Worm (Caenorhabditis elegans) whole organism, midembryonic: ENCODE measurements around the gene srsx-26.

Experiments
- T22C8.4 ChIP-seq: fragments of 200-800 bp; sonication (Bioruptor generic); IDR thresholded peaks from 2 replicates; pipeline ENCODE4 v1.3.6; 2022; ENCODE audit warnings: missing genetic modification characterization, missing compliant biosample characterization
- cog-1 ChIP-seq: sonication (generic microtip); optimal IDR thresholded peaks from 2 replicates; lab custom pipeline; 2016; ENCODE audit warnings: missing genetic modification characterization, missing compliant biosample characterization
- flt-1 ChIP-seq: fragments of 200-800 bp; sonication (Bioruptor generic); IDR thresholded peaks from 2 replicates; pipeline ENCODE4 v1.3.6; 2022; ENCODE audit warnings: missing genetic modification characterization, missing compliant biosample characterization
- klf-2 ChIP-seq: fragments of 200-800 bp; sonication (Bioruptor generic); conservative IDR thresholded peaks from 2 replicates; pipeline ENCODE4 v1.3.6; 2022; ENCODE audit warnings: missing genetic modification reagents, missing genetic modification characterization, missing compliant biosample characterization
- med-1 ChIP-seq: sonication (generic microtip); optimal IDR thresholded peaks from 2 replicates; lab custom pipeline; 2017; ENCODE audit warnings: missing genetic modification characterization, mild to moderate bottlenecking, missing compliant biosample characterization, antibody characterized with exemption, missing genetic modification reagents; ENCODE audit not compliant: insufficient read depth
- ref-1 ChIP-seq: fragments of 200-800 bp; sonication (Bioruptor generic); conservative IDR thresholded peaks from 2 replicates; pipeline ENCODE4 v1.3.6; 2022; ENCODE audit warnings: missing genetic modification reagents, missing genetic modification characterization, missing compliant biosample characterization
- tab-1 ChIP-seq: fragments of 200-800 bp; sonication (Bioruptor generic); IDR thresholded peaks from 2 replicates; pipeline ENCODE4 v1.3.6; 2022; ENCODE audit warnings: missing genetic modification characterization, missing compliant biosample characterization
- ztf-23 ChIP-seq: fragments of 200-800 bp; sonication (Bioruptor generic); IDR thresholded peaks from 2 replicates; pipeline ENCODE4 v1.3.6; 2022; ENCODE audit warnings: missing genetic modification reagents, missing genetic modification characterization, missing compliant biosample characterization
- ztf-29 ChIP-seq: fragments of 200-800 bp; sonication (Bioruptor generic); IDR thresholded peaks from 2 replicates; pipeline ENCODE4 v1.3.6; 2022; ENCODE audit warnings: missing genetic modification reagents, missing genetic modification characterization, missing compliant biosample characterization

The srsx-26 gene

DNA sequence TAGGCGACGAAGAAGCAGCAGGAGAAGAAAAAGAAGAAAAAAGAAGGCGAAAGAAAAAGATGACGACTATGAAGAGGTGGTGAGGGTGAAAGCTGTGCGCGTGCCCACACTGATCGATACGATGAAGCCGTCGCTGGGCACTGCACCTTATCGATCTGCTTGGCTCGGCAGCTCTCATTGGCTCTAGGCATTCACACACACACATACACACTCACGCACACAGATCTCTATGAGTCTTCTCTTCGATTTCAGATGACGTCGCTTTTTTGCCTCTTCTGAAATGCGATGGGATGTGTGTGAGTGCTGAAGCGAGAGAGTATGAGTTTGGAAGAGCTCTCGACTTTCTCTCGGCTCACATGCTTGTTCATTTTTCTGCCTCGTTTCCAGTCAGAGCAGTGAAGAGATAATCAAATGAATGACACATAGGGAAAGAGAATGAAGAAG lies 26.2 kb downstream of the srsx-26 start:
- TF ChIP-seq T22C8.4 (GFP tag; lab: Robert Waterston, UW) (peak; percentile 79), flt-1 (GFP tag; lab: Robert Waterston, UW) (no peak)

DNA sequence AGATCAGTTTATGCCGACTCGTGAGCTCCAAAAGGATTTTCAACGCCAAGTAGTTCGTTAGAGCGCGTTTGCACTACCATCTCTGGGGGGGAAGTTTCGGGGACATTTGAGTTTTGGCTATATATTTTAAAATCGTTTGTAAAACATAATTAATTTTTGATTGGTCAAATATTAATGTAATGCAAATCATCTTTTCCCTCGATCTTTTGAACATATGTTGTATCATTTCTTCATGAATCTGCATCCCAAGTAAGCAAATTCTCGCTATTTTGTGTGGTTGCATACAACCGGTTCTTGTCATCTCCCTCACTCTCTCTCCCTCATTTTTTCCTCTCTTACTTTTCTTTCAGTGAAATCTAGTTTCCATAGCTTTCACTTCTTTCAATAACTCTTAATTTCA lies 29.7 kb downstream of the srsx-26 start:
- peak; percentile 46 for TF ChIP-seq cog-1
- TF ChIP-seq ztf-23 (GFP tag; lab: Robert Waterston, UW) = no peak

DNA sequence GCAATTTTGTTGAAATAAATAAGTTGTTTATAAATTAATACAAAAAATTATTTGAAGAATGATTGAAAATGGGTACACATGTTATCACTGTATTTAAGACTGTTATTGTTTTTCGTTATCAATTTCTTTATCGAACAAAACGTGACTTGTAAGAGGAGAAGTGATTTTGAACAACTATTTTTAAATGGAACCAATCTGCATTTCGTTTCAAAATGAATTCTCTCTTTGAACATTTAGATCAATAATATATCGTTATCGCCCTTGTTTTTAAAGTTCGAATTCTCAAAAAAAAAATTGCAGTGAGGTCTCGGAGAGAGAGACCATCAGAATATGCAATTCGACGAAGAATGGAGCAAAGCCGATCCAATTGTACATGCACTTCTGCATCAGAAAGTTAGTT lies 30.8 kb downstream of the srsx-26 start, which contains the start of gene cul-5:
cul-5 (plus strand) TSS at position 301 of the 400 bp plus-strand sequence.
- no peak for TF ChIP-seq flt-1 (GFP tag; lab: Robert Waterston, UW)
- TF ChIP-seq ref-1 (GFP tag; lab: Robert Waterston, UW) = no peak

DNA sequence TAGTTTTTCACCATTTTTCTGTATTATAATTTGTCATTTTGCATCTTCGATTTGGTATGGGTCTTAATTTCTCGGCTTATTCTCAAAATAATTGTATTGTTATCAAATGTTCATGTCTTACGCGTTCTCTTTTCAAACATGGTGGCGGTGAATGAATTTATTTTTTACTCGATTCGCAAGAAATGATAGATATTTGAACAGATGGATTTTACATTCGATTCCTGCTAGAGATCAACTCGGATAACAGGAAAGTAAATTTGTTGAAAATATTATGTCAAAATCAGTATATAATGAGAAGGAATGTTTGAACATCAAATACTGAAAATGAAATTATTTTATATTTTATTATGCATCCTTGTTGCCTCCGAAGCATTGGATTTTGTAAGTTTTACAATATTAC lies 34.5 kb downstream of the srsx-26 start, which contains the start of gene ZK856.4:
ZK856.4 (plus strand) TSS at position 301 of the 400 bp plus-strand sequence.
- no peak for TF ChIP-seq T22C8.4 (GFP tag; lab: Robert Waterston, UW)
- no peak for TF ChIP-seq cog-1
- no peak for TF ChIP-seq tab-1 (GFP tag; lab: Robert Waterston, UW)
- TF ChIP-seq ref-1 (GFP tag; lab: Robert Waterston, UW) = no peak
- TF ChIP-seq klf-2 (GFP tag; lab: Robert Waterston, UW) = no peak
- no peak for TF ChIP-seq flt-1 (GFP tag; lab: Robert Waterston, UW)
- TF ChIP-seq ztf-29 (GFP tag; lab: Robert Waterston, UW) = no peak
- no peak for TF ChIP-seq ztf-23 (GFP tag; lab: Robert Waterston, UW)
- no peak for TF ChIP-seq med-1 (GFP tag; lab: Kevin White, UChicago)

DNA sequence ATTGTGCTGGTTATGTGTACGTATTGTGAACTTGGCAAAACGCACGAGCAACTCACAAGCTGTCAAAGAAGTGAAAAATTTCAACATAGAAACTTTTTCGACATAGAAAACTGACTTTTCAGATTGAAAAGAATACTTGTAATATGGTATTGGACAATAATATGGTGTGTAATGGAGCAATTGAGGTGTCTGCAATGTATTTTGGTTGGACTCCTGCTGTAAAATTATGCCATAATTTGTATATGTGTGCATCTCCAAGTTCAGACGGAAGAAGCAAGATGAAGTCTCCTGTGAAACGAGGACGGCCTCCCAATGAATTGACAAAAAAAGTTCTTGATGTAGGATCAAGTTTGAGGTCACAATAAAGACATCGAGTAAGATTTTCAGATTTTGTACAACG lies 35.4 kb downstream of the srsx-26 start:
- TF ChIP-seq cog-1 (no peak), flt-1 (GFP tag; lab: Robert Waterston, UW) (no peak), med-1 (GFP tag; lab: Kevin White, UChicago) (no peak), tab-1 (GFP tag; lab: Robert Waterston, UW) (no peak), ztf-29 (GFP tag; lab: Robert Waterston, UW) (no peak), ztf-23 (GFP tag; lab: Robert Waterston, UW) (no peak), T22C8.4 (GFP tag; lab: Robert Waterston, UW) (no peak), ref-1 (GFP tag; lab: Robert Waterston, UW) (no peak), klf-2 (GFP tag; lab: Robert Waterston, UW) (no peak)

DNA sequence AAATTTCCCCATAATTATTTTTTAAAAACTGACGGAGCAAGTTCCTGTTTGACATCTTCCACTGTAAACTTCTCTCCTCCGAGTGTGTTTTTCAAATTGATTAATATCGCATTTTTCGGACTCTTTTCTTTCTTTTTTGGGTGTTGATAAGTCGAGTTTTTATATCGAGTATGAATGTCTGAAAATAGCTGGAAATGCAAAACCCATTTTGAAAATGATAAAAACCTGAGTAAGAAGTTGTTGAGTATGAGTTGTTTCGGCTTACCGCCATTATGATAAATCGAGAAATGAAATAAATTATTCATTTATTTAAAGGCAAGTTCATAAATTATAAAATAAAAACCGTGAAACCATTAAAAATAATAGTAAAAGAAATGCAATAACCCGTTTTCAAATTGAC lies 37.3 kb downstream of the srsx-26 start, which contains the start of gene ZK856.18:
ZK856.18 (minus strand) TSS at position 289 of the 400 bp plus-strand sequence.
- TF ChIP-seq tab-1 (GFP tag; lab: Robert Waterston, UW) = no peak
- no peak for TF ChIP-seq ztf-29 (GFP tag; lab: Robert Waterston, UW)
- TF ChIP-seq cog-1 = no peak
- no peak for TF ChIP-seq ztf-23 (GFP tag; lab: Robert Waterston, UW)

DNA sequence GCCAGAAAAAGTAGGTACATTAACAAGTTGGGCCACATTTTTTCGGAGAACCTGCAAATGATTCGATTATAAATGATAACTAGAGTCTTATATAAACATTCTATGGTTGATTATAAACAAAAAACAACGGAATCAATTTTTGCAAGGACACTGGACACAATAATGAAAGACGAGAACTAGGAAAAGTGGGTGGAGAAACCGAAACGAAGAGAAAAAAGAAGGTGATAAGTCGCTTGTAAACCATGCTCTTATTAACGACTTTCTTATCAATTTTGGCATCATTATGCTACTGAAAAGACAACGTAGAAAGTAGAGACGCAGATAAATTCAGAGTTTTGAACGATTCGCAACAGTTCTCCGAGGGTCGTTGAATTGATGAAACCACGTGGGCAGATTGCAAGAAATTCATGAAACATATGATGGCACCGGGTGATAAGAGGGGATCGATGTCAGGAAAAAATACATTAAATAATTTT lies 41.7 kb downstream of the srsx-26 start, which contains the start of gene ZK856.5:
ZK856.5 (minus strand) TSS at position 51 of the 476 bp plus-strand sequence.
- TF ChIP-seq ref-1 (GFP tag; lab: Robert Waterston, UW) (no peak), T22C8.4 (GFP tag; lab: Robert Waterston, UW) (no peak), ztf-29 (GFP tag; lab: Robert Waterston, UW) (no peak), ztf-23 (GFP tag; lab: Robert Waterston, UW) (no peak), cog-1 (no peak), flt-1 (GFP tag; lab: Robert Waterston, UW) (no peak), klf-2 (GFP tag; lab: Robert Waterston, UW) (no peak), med-1 (GFP tag; lab: Kevin White, UChicago) (no peak), tab-1 (GFP tag; lab: Robert Waterston, UW) (no peak)

DNA sequence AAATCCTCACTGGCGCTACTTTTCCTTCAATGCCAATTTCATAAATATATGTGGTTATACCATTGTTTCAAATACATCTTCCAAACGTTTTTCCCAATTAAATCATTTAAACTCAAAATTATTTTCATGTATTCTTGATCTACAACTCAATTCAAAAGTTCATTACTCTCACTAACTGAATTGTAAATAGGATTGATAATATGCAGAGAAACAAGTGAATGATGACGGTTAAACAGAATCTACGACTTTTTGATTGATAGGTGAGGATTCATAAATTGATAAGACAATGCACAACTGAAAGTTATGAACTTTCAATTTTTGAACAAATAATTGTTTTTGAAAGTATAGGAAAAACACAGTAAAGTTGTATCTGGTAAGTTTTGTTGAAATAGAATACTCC lies 42.8 kb downstream of the srsx-26 start:
- TF ChIP-seq T22C8.4 (GFP tag; lab: Robert Waterston, UW) (no peak), ztf-29 (GFP tag; lab: Robert Waterston, UW) (no peak), ref-1 (GFP tag; lab: Robert Waterston, UW) (no peak), med-1 (GFP tag; lab: Kevin White, UChicago) (no peak), flt-1 (GFP tag; lab: Robert Waterston, UW) (no peak)

DNA sequence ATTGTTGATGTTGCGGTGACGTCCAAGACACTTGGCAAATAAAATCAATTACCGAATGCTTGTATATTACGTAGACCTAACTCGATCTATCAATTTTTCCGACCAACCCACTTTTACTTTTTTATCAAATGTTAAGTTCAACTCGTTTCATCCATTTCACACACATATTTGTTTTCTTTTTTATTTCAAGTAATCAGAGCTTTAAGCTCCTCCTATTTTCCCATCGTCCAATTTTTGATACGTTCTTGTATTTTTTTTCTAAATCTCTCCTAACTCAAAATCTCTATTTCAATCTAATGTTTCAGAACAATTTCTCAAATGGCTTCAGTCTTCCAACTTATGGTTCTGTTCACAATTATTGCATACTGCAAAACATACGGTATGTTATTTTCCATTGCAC lies 49.9 kb downstream of the srsx-26 start, which contains the start of gene ZK856.6:
ZK856.6 (plus strand) TSS at position 301 of the 400 bp plus-strand sequence.
- TF ChIP-seq cog-1 (no peak), klf-2 (GFP tag; lab: Robert Waterston, UW) (no peak), ref-1 (GFP tag; lab: Robert Waterston, UW) (no peak), tab-1 (GFP tag; lab: Robert Waterston, UW) (no peak), T22C8.4 (GFP tag; lab: Robert Waterston, UW) (no peak), med-1 (GFP tag; lab: Kevin White, UChicago) (no peak), ztf-23 (GFP tag; lab: Robert Waterston, UW) (no peak), flt-1 (GFP tag; lab: Robert Waterston, UW) (no peak), ztf-29 (GFP tag; lab: Robert Waterston, UW) (no peak)
